Worm (Caenorhabditis elegans) whole organism, early embryonic: Measurements from ENCODE around the gene F36G3.3.

Experiments
- B0310.2 ChIP-seq: sonication (generic microtip); optimal IDR thresholded peaks from 2 replicates; lab custom pipeline; 2016; ENCODE audit warnings: mild to moderate bottlenecking, missing genetic modification characterization, missing compliant biosample characterization
- ama-1 ChIP-seq: fragments of 150-350 bp; optimal IDR thresholded peaks from 2 replicates; lab custom pipeline; 2014
- flt-1 ChIP-seq: fragments of 200-800 bp; sonication (Bioruptor generic); IDR thresholded peaks from 2 replicates; pipeline ENCODE4 v1.3.6; 2022; ENCODE audit warnings: missing genetic modification characterization, missing compliant biosample characterization
- hmg-4 ChIP-seq: fragments of 200-800 bp; sonication (Bioruptor generic); optimal IDR thresholded peaks from 2 replicates; lab custom pipeline; 2018; ENCODE audit warnings: mild to moderate bottlenecking, missing genetic modification characterization, missing compliant biosample characterization
- hnd-1 ChIP-seq: sonication (generic microtip); optimal IDR thresholded peaks from 2 replicates; lab custom pipeline; 2016; ENCODE audit warnings: missing genetic modification characterization, missing compliant biosample characterization
- sea-1 ChIP-seq: fragments of 200-800 bp; sonication (Bioruptor generic); conservative IDR thresholded peaks from 2 replicates; pipeline ENCODE4 v1.3.6; 2022; ENCODE audit warnings: missing genetic modification characterization, missing compliant biosample characterization
- tbx-37 ChIP-seq: fragments of 200-800 bp; sonication (Bioruptor generic); conservative IDR thresholded peaks from 2 replicates; pipeline ENCODE4 v1.3.6; 2022; ENCODE audit warnings: missing genetic modification reagents, missing genetic modification characterization, missing compliant biosample characterization

ce11 chrX:9795579-9795978, 3.1 kb upstream of the F36G3.3 start:
- TF ChIP-seq ama-1 (no peak), sea-1 (GFP tag; lab: Robert Waterston, UW) (no peak), B0310.2 (tag; lab: Kevin White, UChicago) (no peak), flt-1 (GFP tag; lab: Robert Waterston, UW) (no peak), hnd-1 (tag; lab: Kevin White, UChicago) (no peak), tbx-37 (GFP tag; lab: Robert Waterston, UW) (no peak), hmg-4 (no peak)
